Fruit fly (Drosophila melanogaster) whole organism, embryonic: ENCODE measurements around the gene Nt5b.

Experiments
- Aef1 ChIP-seq: fragments of 200-800 bp; sonication (Bioruptor generic); IDR thresholded peaks from 3 replicates; pipeline ENCODE4 v1.3.6; 2022; ENCODE audit warnings: missing biosample characterization, missing genetic modification characterization
- Bdp1 ChIP-seq: fragments of 200-800 bp; sonication (Bioruptor generic); optimal IDR thresholded peaks from 3 replicates; lab custom pipeline; 2016; ENCODE audit warnings: missing biosample characterization, missing genetic modification characterization
- CG11696 ChIP-seq: fragments of 200-800 bp; sonication (Bioruptor generic); IDR thresholded peaks from 2 replicates; pipeline ENCODE4 v1.3.6; 2022; ENCODE audit warnings: missing biosample characterization, missing genetic modification characterization
- CG14667 ChIP-seq: fragments of 200-800 bp; sonication (Bioruptor generic); IDR thresholded peaks from 2 replicates; pipeline ENCODE4 v1.3.6; 2022; ENCODE audit warnings: missing biosample characterization, missing genetic modification characterization
- CG15479 ChIP-seq: fragments of 200-800 bp; sonication (Bioruptor generic); optimal IDR thresholded peaks from 3 replicates; lab custom pipeline; 2019; ENCODE audit warnings: missing biosample characterization, mild to moderate bottlenecking, missing genetic modification characterization, moderate library complexity
- CG16813 ChIP-seq: fragments of 200-800 bp; sonication (Bioruptor generic); IDR thresholded peaks from 3 replicates; pipeline ENCODE4 v1.3.6; 2022; ENCODE audit warnings: missing biosample characterization, missing genetic modification characterization; ENCODE audit not compliant: partially characterized antibody
- CG2129 ChIP-seq: fragments of 200-800 bp; sonication (Bioruptor generic); IDR thresholded peaks from 2 replicates; pipeline ENCODE4 v1.3.6; 2022; ENCODE audit warnings: missing biosample characterization, missing genetic modification characterization; ENCODE audit not compliant: partially characterized antibody
- CG3065 ChIP-seq: fragments of 200-800 bp; sonication (Bioruptor generic); optimal IDR thresholded peaks from 2 replicates; lab custom pipeline; 2016; ENCODE audit warnings: missing biosample characterization, missing genetic modification characterization
- CG3407 ChIP-seq: fragments of 200-800 bp; sonication (Bioruptor generic); optimal IDR thresholded peaks from 2 replicates; lab custom pipeline; 2018; ENCODE audit warnings: missing biosample characterization, mild to moderate bottlenecking, missing genetic modification characterization
- CG6765 ChIP-seq: fragments of 200-800 bp; sonication (Bioruptor generic); optimal IDR thresholded peaks from 3 replicates; lab custom pipeline; 2017; ENCODE audit warnings: missing biosample characterization, mild to moderate bottlenecking, missing genetic modification characterization
- CG7963 ChIP-seq: fragments of 200-800 bp; sonication (Bioruptor generic); IDR thresholded peaks from 3 replicates; pipeline ENCODE4 v1.3.6; 2022; ENCODE audit warnings: missing biosample characterization, missing genetic modification characterization; ENCODE audit not compliant: partially characterized antibody
- CG8944 ChIP-seq: fragments of 200-800 bp; sonication (Bioruptor generic); optimal IDR thresholded peaks from 3 replicates; lab custom pipeline; 2016; ENCODE audit warnings: missing biosample characterization, missing genetic modification characterization
- Chrac-16 ChIP-seq: fragments of 200-800 bp; sonication (Bioruptor generic); optimal IDR thresholded peaks from 3 replicates; lab custom pipeline; 2016; ENCODE audit warnings: missing biosample characterization, missing genetic modification characterization
- CrebB ChIP-seq: fragments of 200-800 bp; sonication (Bioruptor generic); optimal IDR thresholded peaks from 3 replicates; lab custom pipeline; 2018; ENCODE audit warnings: missing biosample characterization, mild to moderate bottlenecking, missing genetic modification characterization
- Doc3 ChIP-seq: fragments of 200-800 bp; sonication (Bioruptor generic); IDR thresholded peaks from 3 replicates; pipeline ENCODE4 v1.3.6; 2022; ENCODE audit warnings: missing biosample characterization, missing genetic modification characterization; ENCODE audit not compliant: partially characterized antibody
- Dp ChIP-seq: fragments of 200-800 bp; sonication (Bioruptor generic); optimal IDR thresholded peaks from 2 replicates; lab custom pipeline; 2018; ENCODE audit warnings: missing biosample characterization, mild to moderate bottlenecking, missing genetic modification characterization, moderate library complexity
- Dref ChIP-seq: fragments of 200-800 bp; sonication (Bioruptor generic); IDR thresholded peaks from 2 replicates; pipeline ENCODE4 v1.3.6; 2022; ENCODE audit warnings: missing biosample characterization, missing genetic modification characterization
- Fer3 ChIP-seq: fragments of 200-800 bp; sonication (Bioruptor generic); optimal IDR thresholded peaks from 2 replicates; lab custom pipeline; 2018; ENCODE audit warnings: missing biosample characterization, mild to moderate bottlenecking, missing genetic modification characterization, moderate library complexity
- HHEX ChIP-seq: fragments of 200-800 bp; sonication (Bioruptor generic); optimal IDR thresholded peaks from 3 replicates; lab custom pipeline; 2017; ENCODE audit warnings: missing biosample characterization, mild to moderate bottlenecking, missing genetic modification characterization, missing genetic modification reagents
- HLH3B ChIP-seq: fragments of 200-800 bp; sonication (Bioruptor generic); IDR thresholded peaks from 2 replicates; pipeline ENCODE4 v1.3.6; 2022; ENCODE audit warnings: missing biosample characterization, missing genetic modification characterization
- HLHmδ ChIP-seq: fragments of 200-800 bp; sonication (Bioruptor generic); optimal IDR thresholded peaks from 2 replicates; lab custom pipeline; 2018; ENCODE audit warnings: missing biosample characterization, mild to moderate bottlenecking, missing genetic modification characterization, moderate library complexity
- Hr39 ChIP-seq: fragments of >200 bp; optimal IDR thresholded peaks from 2 replicates; lab custom pipeline; 2017
- Pdp1 ChIP-seq, 2 experiments: fragments of 200-800 bp; sonication (Bioruptor generic); optimal IDR thresholded peaks; 3 replicates each; lab custom pipeline; 2016; ENCODE audit warnings: missing biosample characterization in 2 of 2, missing genetic modification characterization in 2 of 2, mild to moderate bottlenecking in 1 of 2, moderate library complexity in 1 of 2
- Sin3A ChIP-seq: fragments of >200 bp; optimal IDR thresholded peaks from 2 replicates; lab custom pipeline; 2018
- Six4 ChIP-seq: fragments of 200-800 bp; sonication (Bioruptor generic); optimal IDR thresholded peaks from 2 replicates; lab custom pipeline; 2016; ENCODE audit warnings: missing biosample characterization, missing genetic modification characterization
- Ssrp ChIP-seq: fragments of 200-800 bp; sonication (Bioruptor generic); optimal IDR thresholded peaks from 2 replicates; lab custom pipeline; 2018; ENCODE audit warnings: missing biosample characterization, mild to moderate bottlenecking, missing genetic modification characterization, moderate library complexity
- Tbp ChIP-seq: fragments of >200 bp; optimal IDR thresholded peaks from 2 replicates; lab custom pipeline; 2018; ENCODE audit warnings: missing biosample characterization, missing genetic modification characterization
- Usf ChIP-seq: fragments of 200-800 bp; sonication (Bioruptor generic); optimal IDR thresholded peaks from 2 replicates; lab custom pipeline; 2017; ENCODE audit warnings: missing genotype, missing biosample characterization, missing genetic modification characterization
- al ChIP-seq: fragments of 200-800 bp; sonication (Bioruptor generic); IDR thresholded peaks from 2 replicates; pipeline ENCODE4 v1.3.6; 2022; ENCODE audit warnings: missing biosample characterization, missing genetic modification characterization
- cas ChIP-seq: fragments of 200-800 bp; sonication (Bioruptor generic); IDR thresholded peaks from 2 replicates; pipeline ENCODE4 v1.3.6; 2022; ENCODE audit warnings: missing biosample characterization, missing genetic modification characterization
- cato ChIP-seq: fragments of 200-800 bp; sonication (Bioruptor generic); optimal IDR thresholded peaks from 2 replicates; lab custom pipeline; 2016; ENCODE audit warnings: missing biosample characterization, missing genetic modification characterization, borderline replicate concordance
- caup ChIP-seq: fragments of 200-800 bp; sonication (Bioruptor generic); optimal IDR thresholded peaks from 3 replicates; lab custom pipeline; 2017; ENCODE audit warnings: missing biosample characterization, mild to moderate bottlenecking, missing genetic modification characterization, moderate library complexity; ENCODE audit not compliant: severe bottlenecking
- cg ChIP-seq: fragments of 200-800 bp; sonication (Bioruptor generic); optimal IDR thresholded peaks from 3 replicates; lab custom pipeline; 2019; ENCODE audit warnings: missing biosample characterization, mild to moderate bottlenecking, missing genetic modification characterization, moderate library complexity
- chn ChIP-seq: fragments of 200-800 bp; sonication (Bioruptor generic); optimal IDR thresholded peaks from 2 replicates; lab custom pipeline; 2016; ENCODE audit warnings: missing biosample characterization, missing genetic modification characterization
- dan ChIP-seq: fragments of 200-800 bp; sonication (Bioruptor generic); IDR thresholded peaks from 2 replicates; pipeline ENCODE4 v1.3.6; 2022; ENCODE audit warnings: missing biosample characterization, missing genetic modification characterization
- eyg ChIP-seq: fragments of 200-800 bp; sonication (Bioruptor generic); optimal IDR thresholded peaks from 3 replicates; lab custom pipeline; 2016; ENCODE audit warnings: missing biosample characterization, missing genetic modification characterization
- fd3F ChIP-seq: fragments of 200-800 bp; sonication (Bioruptor generic); optimal IDR thresholded peaks from 2 replicates; lab custom pipeline; 2018; ENCODE audit warnings: missing biosample characterization, mild to moderate bottlenecking, missing genetic modification characterization, moderate library complexity
- fu2 ChIP-seq: fragments of 200-800 bp; sonication (Bioruptor generic); optimal IDR thresholded peaks from 2 replicates; lab custom pipeline; 2016; ENCODE audit warnings: missing biosample characterization, missing genetic modification characterization
- gt ChIP-seq: fragments of 200-800 bp; sonication (Bioruptor generic); IDR thresholded peaks from 2 replicates; pipeline ENCODE4 v1.3.6; 2022; ENCODE audit warnings: missing biosample characterization, missing genetic modification characterization
- lola ChIP-seq, 3 experiments: fragments of >200 bp in 2 of 3; fragments of 200-800 bp in 1 of 3; sonication (Bioruptor generic) in 1 of 3; optimal IDR thresholded peaks; 2 replicates each; lab custom pipeline; 2017 to 2019; ENCODE audit warnings: missing biosample characterization in 3 of 3, missing genetic modification characterization in 3 of 3, mild to moderate bottlenecking in 1 of 3, moderate library complexity in 1 of 3
- org-1 ChIP-seq: fragments of 200-800 bp; sonication (Bioruptor generic); optimal IDR thresholded peaks from 2 replicates; lab custom pipeline; 2017; ENCODE audit warnings: missing biosample characterization, missing genetic modification characterization
- pita ChIP-seq: fragments of 200-800 bp; sonication (Bioruptor generic); optimal IDR thresholded peaks from 2 replicates; lab custom pipeline; 2017; ENCODE audit warnings: missing biosample characterization, mild to moderate bottlenecking, missing genetic modification characterization
- rib ChIP-seq: fragments of 200-800 bp; sonication (Bioruptor generic); IDR thresholded peaks from 2 replicates; pipeline ENCODE4 v1.3.6; 2022; ENCODE audit warnings: missing biosample characterization, missing genetic modification characterization
- sens-2 ChIP-seq: fragments of 200-800 bp; sonication (Bioruptor generic); IDR thresholded peaks from 2 replicates; pipeline ENCODE4 v1.3.6; 2022; ENCODE audit warnings: missing biosample characterization, missing genetic modification characterization
- sisA ChIP-seq: fragments of 200-800 bp; sonication (Bioruptor generic); IDR thresholded peaks from 2 replicates; pipeline ENCODE4 v1.3.6; 2022; ENCODE audit warnings: missing biosample characterization, missing genetic modification characterization
- toy ChIP-seq: fragments of 200-800 bp; sonication (Bioruptor generic); IDR thresholded peaks from 2 replicates; pipeline ENCODE4 v1.3.6; 2022; ENCODE audit warnings: missing biosample characterization, missing genetic modification characterization
- tup ChIP-seq: fragments of 200-800 bp; sonication (Bioruptor generic); optimal IDR thresholded peaks from 2 replicates; lab custom pipeline; 2016; ENCODE audit warnings: missing biosample characterization, mild to moderate bottlenecking, missing genetic modification characterization, moderate library complexity
- twi ChIP-seq: fragments of 200-800 bp; optimal IDR thresholded peaks from 2 replicates; lab custom pipeline; 2019; ENCODE audit warnings: missing biosample characterization, mild to moderate bottlenecking, missing genetic modification characterization, moderate library complexity
- wor ChIP-seq: fragments of 200-800 bp; sonication (Bioruptor generic); IDR thresholded peaks from 2 replicates; pipeline ENCODE4 v1.3.6; 2022; ENCODE audit warnings: missing biosample characterization, missing genetic modification characterization
- yki ChIP-seq: fragments of >200 bp; optimal IDR thresholded peaks from 3 replicates; lab custom pipeline; 2018
- zen2 ChIP-seq: fragments of 200-800 bp; sonication (Bioruptor generic); IDR thresholded peaks from 3 replicates; pipeline ENCODE4 v1.3.6; 2022; ENCODE audit warnings: missing biosample characterization, missing genetic modification characterization; ENCODE audit not compliant: partially characterized antibody

The Nt5b gene

dm6 chrX:18405567-18406059 lies 4.3 kb downstream of the Nt5b start (continued):
- peak; percentile 38; the same call in 1 of the 2 replicates for TF ChIP-seq al (GFP tag; lab: Robert Waterston, UW)
- no peak for TF ChIP-seq Tbp
- no peak for TF ChIP-seq CrebB (tag; lab: Kevin White, UChicago)
- peak; percentile 35 for TF ChIP-seq fd3F (GFP tag; lab: Kevin White, UChicago)
- no peak for TF ChIP-seq zen2
- peak; percentile 63; the same call in 1 of the 2 replicates for TF ChIP-seq CG11696 (GFP tag; lab: Robert Waterston, UW)
- TF ChIP-seq caup (GFP tag; lab: Kevin White, UChicago), result peak; percentile 50
- TF ChIP-seq Fer3 (tag; lab: Kevin White, UChicago), result peak; percentile 10
- no peak for TF ChIP-seq CG3065 (GFP tag; lab: Kevin White, UChicago)
- peak; percentile 42; the same call in 1 of the 2 replicates for TF ChIP-seq sens-2 (GFP tag; lab: Robert Waterston, UW)
- no peak for TF ChIP-seq rib (GFP tag; lab: Robert Waterston, UW)
- TF ChIP-seq pita (GFP tag; lab: Kevin White, UChicago), result no peak
- TF ChIP-seq Six4, result no peak
- peak; percentile 53; the same call in 1 of the 2 replicates for TF ChIP-seq sisA (GFP tag; lab: Robert Waterston, UW)
- TF ChIP-seq wor (GFP tag; lab: Robert Waterston, UW), result peak; percentile 57
- peak; percentile 3 to 47 for TF ChIP-seq Pdp1 (GFP tag; optimal IDR thresholded peaks at IDR 0.05; lab: Kevin White, UChicago)
- TF ChIP-seq CG16813, result no peak
- no peak for TF ChIP-seq eyg (GFP tag; lab: Kevin White, UChicago)
- no peak for TF ChIP-seq CG15479 (GFP tag; lab: Kevin White, UChicago)
- TF ChIP-seq Ssrp (tag; lab: Kevin White, UChicago), result peak; percentile 84
- TF ChIP-seq Dref, result no peak
- TF ChIP-seq Doc3 (GFP tag; lab: Robert Waterston, UW), result no peak
- TF ChIP-seq CG3407, result peak; percentile 58
- TF ChIP-seq CG14667, result no peak
- TF ChIP-seq yki (lab: Kevin White, UChicago), result no peak
- TF ChIP-seq CG7963, result no peak
- TF ChIP-seq twi, result peak; percentile 18
- TF ChIP-seq lola (GFP tag; optimal IDR thresholded peaks at IDR 0.05; lab: Kevin White, UChicago), result peak in 1 of 3 experiments; percentile 60
- TF ChIP-seq cg, result no peak
- TF ChIP-seq Bdp1 (GFP tag; lab: Kevin White, UChicago), result no peak
- peak; percentile 18 for TF ChIP-seq tup (GFP tag; lab: Kevin White, UChicago)
- no peak for TF ChIP-seq dan (GFP tag; lab: Robert Waterston, UW)
- peak; percentile 39 for TF ChIP-seq org-1 (GFP tag; lab: Kevin White, UChicago)
- peak; percentile 55 for TF ChIP-seq Usf (GFP tag; lab: Kevin White, UChicago)
- peak; percentile 28 for TF ChIP-seq CG8944 (GFP tag; lab: Kevin White, UChicago)
- peak; percentile 26 for TF ChIP-seq CG6765 (GFP tag; lab: Kevin White, UChicago)
- no peak for TF ChIP-seq Hr39
- no peak for TF ChIP-seq Sin3A
- peak; percentile 39 for TF ChIP-seq HHEX (GFP tag; lab: Kevin White, UChicago)
- TF ChIP-seq HLH3B (GFP tag; lab: Robert Waterston, UW), result peak; percentile 46
- no peak for TF ChIP-seq fu2 (GFP tag; lab: Kevin White, UChicago)
- no peak for TF ChIP-seq CG2129 (GFP tag; lab: Robert Waterston, UW)
- TF ChIP-seq chn, result peak; percentile 41
- no peak for TF ChIP-seq toy
- TF ChIP-seq Dp (GFP tag; lab: Kevin White, UChicago), result no peak
- TF ChIP-seq cato (GFP tag; lab: Kevin White, UChicago), result peak; percentile 33
- TF ChIP-seq HLHmδ (GFP tag; lab: Kevin White, UChicago), result no peak
- peak; percentile 56 for TF ChIP-seq Chrac-16
- no peak for TF ChIP-seq gt
- TF ChIP-seq Aef1 (GFP tag; lab: Robert Waterston, UW), result peak; percentile 42; the same call in 1 of the 3 replicates
- TF ChIP-seq cas (GFP tag; lab: Robert Waterston, UW), result no peak
